Worm (Caenorhabditis elegans): ENCODE measurements around the gene nhr-288.

DNA sequence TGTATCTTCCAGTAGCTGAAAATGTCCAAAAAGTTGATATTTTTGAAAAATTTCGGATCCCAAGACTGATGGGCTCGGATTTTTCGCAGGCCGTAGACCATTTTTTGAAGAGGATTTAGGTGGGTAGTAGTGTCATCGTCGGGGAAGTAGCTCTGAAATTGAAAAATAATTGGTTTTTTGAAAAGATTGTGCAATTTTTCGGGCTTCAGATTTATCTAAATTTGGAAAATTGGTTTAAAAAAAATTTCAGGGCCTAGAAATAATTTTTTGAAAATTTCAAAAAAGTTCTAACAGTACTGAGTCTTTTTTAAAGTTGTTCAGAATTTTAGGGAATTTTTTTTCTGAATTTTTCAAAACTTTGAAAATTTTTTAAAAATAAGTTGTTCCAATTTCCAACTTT is at the start of gene nhr-288:
- TF ChIP-seq pax-3 (tag; optimal IDR thresholded peaks at IDR 0.05): no peak
- no peak for TF ChIP-seq fkh-10 (GFP tag; optimal IDR thresholded peaks at IDR 0.05)
- TF ChIP-seq efl-1 (optimal IDR thresholded peaks at IDR 0.05): no peak
- no peak for TF ChIP-seq efl-1 (GFP tag; optimal IDR thresholded peaks at IDR 0.05 in 1 of 2)
- no peak for TF ChIP-seq unc-98 (GFP tag; IDR thresholded peaks at IDR 0.05)
- TF ChIP-seq sox-4 (tag; optimal IDR thresholded peaks at IDR 0.05): no peak
- no peak for TF ChIP-seq jun-1 (tag; optimal IDR thresholded peaks at IDR 0.05)
- TF ChIP-seq tbx-2 (tag; optimal IDR thresholded peaks at IDR 0.05): no peak
- no peak for TF ChIP-seq fkh-4 (tag; optimal IDR thresholded peaks at IDR 0.05; ENCODE audit: borderline replicate concordance)
- TF ChIP-seq pqm-1 (tag; optimal IDR thresholded peaks at IDR 0.05): no peak
- TF ChIP-seq nhr-28 (tag; optimal IDR thresholded peaks at IDR 0.05): no peak
